Worm (Caenorhabditis elegans): ENCODE results near the gene T16G1.6.

- TF ChIP-seq pha-4 (GFP tag; IDR thresholded peaks at IDR 0.05) (no peak), pha-4 (tag; optimal IDR thresholded peaks at IDR 0.05) (no peak), tag-97 (GFP tag; IDR thresholded peaks at IDR 0.05) (no peak), nhr-28 (tag; optimal IDR thresholded peaks at IDR 0.05) (no peak), lin-39 (tag; optimal IDR thresholded peaks at IDR 0.05) (no peak), nhr-25 (tag; optimal IDR thresholded peaks at IDR 0.05; ENCODE audit: borderline replicate concordance, insufficient read depth) (no peak), fos-1 (tag; optimal IDR thresholded peaks at IDR 0.05) (no peak)
These were observed 37.1 kb upstream of the T16G1.6 start for ce11 chrV:12974047-12974446.

All from whole organism, L4 larva.